Fruit fly (Drosophila melanogaster) whole organism, adult: Measurements from ENCODE around the gene CG17781.

Experiments used
- CG11617 ChIP-seq: fragments of 200-800 bp; sonication (Bioruptor generic); optimal IDR thresholded peaks from 2 replicates; lab custom pipeline; 2017; ENCODE audit warnings: mild to moderate bottlenecking, missing biosample characterization, missing genetic modification reagents, missing genetic modification characterization
- CG12768 ChIP-seq: fragments of 200-800 bp; sonication (Bioruptor generic); optimal IDR thresholded peaks from 2 replicates; lab custom pipeline; 2017; ENCODE audit warnings: missing biosample characterization, missing genetic modification characterization, mild to moderate bottlenecking, moderate library complexity, missing genetic modification reagents
- CG33017 ChIP-seq: fragments of 200-800 bp; sonication (Bioruptor generic); optimal IDR thresholded peaks from 2 replicates; lab custom pipeline; 2018; ENCODE audit warnings: missing biosample characterization, mild to moderate bottlenecking, missing genetic modification characterization, moderate library complexity
- CG7045 ChIP-seq: fragments of 200-800 bp; sonication (Bioruptor generic); optimal IDR thresholded peaks from 2 replicates; lab custom pipeline; 2017; ENCODE audit warnings: missing biosample characterization, mild to moderate bottlenecking, missing genetic modification characterization
- Clk ChIP-seq: fragments of 200-800 bp; sonication (Bioruptor generic); optimal IDR thresholded peaks from 2 replicates; lab custom pipeline; 2017; ENCODE audit warnings: missing biosample characterization, missing genetic modification characterization
- Crg-1 ChIP-seq: fragments of 200-800 bp; sonication (Bioruptor generic); optimal IDR thresholded peaks from 2 replicates; lab custom pipeline; 2016; ENCODE audit warnings: missing biosample characterization, missing genetic modification characterization
- Hr96 ChIP-seq: fragments of 200-800 bp; sonication (Bioruptor generic); optimal IDR thresholded peaks from 2 replicates; lab custom pipeline; 2016; ENCODE audit warnings: missing biosample characterization, missing genetic modification characterization
- bab1 ChIP-seq: fragments of 200-800 bp; sonication (Bioruptor generic); optimal IDR thresholded peaks from 3 replicates; lab custom pipeline; 2019; ENCODE audit warnings: missing biosample characterization, mild to moderate bottlenecking, missing genetic modification characterization, moderate library complexity
- cnc ChIP-seq, 2 experiments: fragments of >200 bp; optimal IDR thresholded peaks; 2 replicates each; lab custom pipeline; 2017
- kay ChIP-seq: fragments of 200-800 bp; sonication (Bioruptor generic); peaks from one replicate; lab custom pipeline; 2016; ENCODE audit warnings: missing biosample characterization, missing genetic modification characterization, borderline replicate concordance
- ovo ChIP-seq: fragments of 200-800 bp; sonication (Bioruptor generic); optimal IDR thresholded peaks from 2 replicates; lab custom pipeline; 2016; ENCODE audit warnings: missing biosample characterization, missing genetic modification characterization
- pad ChIP-seq: fragments of 200-800 bp; sonication (Bioruptor generic); optimal IDR thresholded peaks from 3 replicates; lab custom pipeline; 2017; ENCODE audit warnings: missing biosample characterization, missing genetic modification characterization, mild to moderate bottlenecking, moderate library complexity, missing genetic modification reagents
- tj ChIP-seq: fragments of 200-800 bp; sonication (Bioruptor generic); optimal IDR thresholded peaks from 3 replicates; lab custom pipeline; 2017; ENCODE audit warnings: missing biosample characterization, mild to moderate bottlenecking, missing genetic modification characterization, moderate library complexity
- toe ChIP-seq: fragments of 200-800 bp; sonication (Bioruptor generic); optimal IDR thresholded peaks from 2 replicates; lab custom pipeline; 2016; ENCODE audit warnings: missing biosample characterization, missing genetic modification characterization

- no peak for TF ChIP-seq kay
- no peak for TF ChIP-seq CG12768 (GFP tag; lab: Kevin White, UChicago)
- no peak for TF ChIP-seq pad
- TF ChIP-seq Hr96, result no peak
- no peak for TF ChIP-seq Crg-1
- no peak for TF ChIP-seq tj (GFP tag; lab: Kevin White, UChicago)
- no peak for TF ChIP-seq cnc (optimal IDR thresholded peaks at IDR 0.05; lab: Kevin White, UChicago)
- TF ChIP-seq CG7045, result no peak
- no peak for TF ChIP-seq ovo (GFP tag; lab: Kevin White, UChicago)
- TF ChIP-seq toe (GFP tag; lab: Kevin White, UChicago), result no peak
- TF ChIP-seq bab1 (GFP tag; lab: Kevin White, UChicago), result no peak
- TF ChIP-seq CG33017 (tag; lab: Kevin White, UChicago), result no peak
- TF ChIP-seq Clk (GFP tag; lab: Kevin White, UChicago), result no peak
- TF ChIP-seq CG11617 (GFP tag; lab: Kevin White, UChicago), result no peak
Measured at dm6 chr3R:24364880-24365604, 10.4 kb downstream of the CG17781 start, which contains the start of the genes CG17784 and CG13613.
